Fruit fly (Drosophila melanogaster) ovary, adult (tissue): ENCODE measurements around the gene Dhdds.

ENCODE experiments used
- CG17801 ChIP-seq: fragments of 200-800 bp; optimal IDR thresholded peaks from 2 replicates; lab custom pipeline; 2019; ENCODE audit warnings: missing biosample characterization, mild to moderate bottlenecking, missing genetic modification characterization, moderate library complexity; ENCODE audit not compliant: partially characterized antibody

The Dhdds gene

dm6 chrX:7965761-7966555 lies 32.8 kb upstream of the Dhdds start:
- TF ChIP-seq CG17801 (GFP tag; lab: Kevin White, UChicago): no peak

DNA sequence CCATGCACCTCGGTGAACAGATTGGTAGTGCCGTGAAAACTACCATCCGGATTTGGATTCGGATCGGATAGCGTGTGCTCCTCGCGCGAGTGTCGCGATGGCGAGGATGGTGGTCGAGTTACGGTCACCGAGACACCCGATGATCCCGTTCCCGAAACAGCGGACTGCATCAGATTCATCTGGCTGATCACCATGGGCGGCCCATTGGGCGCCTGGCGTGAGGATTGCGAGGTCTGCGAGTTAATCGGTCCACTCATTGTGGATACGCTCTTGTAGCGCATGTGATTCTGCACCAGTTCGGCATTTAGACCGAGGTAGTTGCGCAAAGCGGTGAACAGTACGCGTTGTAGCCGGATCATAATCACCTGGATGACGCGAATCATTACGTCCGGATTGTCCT lies 30.6 kb upstream of the Dhdds start, which contains the start of gene sn:
TSS of gene sn (plus strand) at position 301 of the 400 bp plus-strand sequence.
- no peak for TF ChIP-seq CG17801 (GFP tag; lab: Kevin White, UChicago)

dm6 chrX:7960988-7961387 lies 27.8 kb upstream of the Dhdds start:
- TF ChIP-seq CG17801 (GFP tag; lab: Kevin White, UChicago): no peak

dm6 chrX:7959512-7959911 lies 26.4 kb upstream of the Dhdds start:
- no peak for TF ChIP-seq CG17801 (GFP tag; lab: Kevin White, UChicago)

- TF ChIP-seq CG17801 (GFP tag; lab: Kevin White, UChicago): no peak
These were observed 25.9 kb upstream of the Dhdds start for dm6 chrX:7959025-7959424.

dm6 chrX:7955890-7956289 lies 22.7 kb upstream of the Dhdds start, which contains the start of the genes CG15332 and CG15330:
Gene CG15332 (minus strand): TSS chrX:7955990.
Gene CG15330 (plus strand): TSS chrX:7956064.
- TF ChIP-seq CG17801 (GFP tag; lab: Kevin White, UChicago): no peak

DNA sequence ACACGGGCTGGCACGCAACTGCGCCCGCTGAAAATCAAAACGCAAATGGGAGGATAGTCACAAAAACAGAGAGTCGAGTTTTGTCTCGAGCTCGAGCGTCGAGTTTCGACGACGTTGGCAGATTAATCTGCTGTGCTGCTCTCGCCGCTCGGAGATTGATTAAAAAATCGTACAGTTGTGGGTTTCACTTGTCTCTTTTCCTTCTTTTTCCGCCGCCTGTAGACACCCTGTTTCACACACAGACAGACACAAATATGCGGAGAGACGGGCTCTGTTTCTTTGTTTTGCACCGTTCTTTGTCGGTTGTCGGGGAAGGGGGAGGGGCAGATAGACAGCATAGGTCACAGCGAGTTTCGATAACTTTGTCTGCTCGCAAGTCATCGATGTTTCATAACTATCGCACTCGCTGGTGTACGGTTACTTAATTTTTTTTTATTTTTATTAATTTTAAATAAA lies 13.7 kb upstream of the Dhdds start, which contains the start of gene orion:
TSS of gene orion (minus strand) at position 51 of the 456 bp plus-strand sequence.
- TF ChIP-seq CG17801 (GFP tag; lab: Kevin White, UChicago): peak; percentile 90

- TF ChIP-seq CG17801 (GFP tag; lab: Kevin White, UChicago): peak; percentile 48
These were observed 11.9 kb upstream of the Dhdds start for dm6 chrX:7944772-7945722.

DNA sequence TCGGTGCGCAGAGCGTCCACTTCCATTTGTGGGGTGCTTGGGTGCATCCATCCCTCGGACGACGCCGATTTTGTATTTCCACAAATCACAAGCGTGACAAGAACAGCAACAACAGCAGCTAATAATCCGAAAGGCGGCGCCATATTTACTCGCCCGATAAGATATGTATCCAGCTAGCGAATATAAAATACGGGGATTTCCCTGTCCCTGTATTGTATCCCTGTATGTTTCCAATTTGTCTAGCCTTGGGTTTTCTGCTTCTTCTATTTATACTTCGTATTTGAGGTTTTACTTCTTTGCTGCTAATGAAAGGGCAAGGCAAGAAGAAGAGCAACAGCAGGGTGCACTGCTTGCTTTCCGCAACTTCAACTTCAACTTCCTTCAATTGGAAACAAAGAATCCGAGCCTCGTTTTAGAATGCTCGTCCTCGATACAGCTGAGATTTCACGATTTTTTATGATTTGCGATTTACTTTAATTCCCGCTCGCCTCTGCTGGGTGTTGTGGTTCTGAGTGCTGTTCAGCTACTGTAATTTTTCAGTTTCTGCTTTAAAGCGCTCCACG lies 11.1 kb upstream of the Dhdds start:
- no peak for TF ChIP-seq CG17801 (GFP tag; lab: Kevin White, UChicago)

DNA sequence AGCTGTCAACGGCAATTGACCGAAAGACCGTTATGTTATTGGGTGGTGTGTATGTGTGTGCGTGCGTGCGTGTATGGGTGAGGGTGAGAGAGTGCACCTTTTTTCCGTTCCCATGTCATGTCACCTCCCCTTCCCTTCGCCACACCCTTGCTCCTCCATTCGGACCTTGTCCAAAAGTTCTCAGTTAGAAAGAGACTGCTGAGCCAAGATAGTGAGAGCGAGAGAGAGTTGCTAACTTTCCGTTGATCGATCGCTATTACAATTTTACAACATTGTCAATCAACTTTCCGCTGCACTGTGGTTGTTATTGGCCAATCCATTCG lies 5.3 kb upstream of the Dhdds start:
- no peak for TF ChIP-seq CG17801 (GFP tag; lab: Kevin White, UChicago)

- TF ChIP-seq CG17801 (GFP tag; lab: Kevin White, UChicago): peak; percentile 81
These were observed 4.7 kb upstream of the Dhdds start for dm6 chrX:7937588-7938481.

- peak; percentile 48 for TF ChIP-seq CG17801 (GFP tag; lab: Kevin White, UChicago)
These were observed 2.8 kb upstream of the Dhdds start, which contains the start of gene Ubr3 for dm6 chrX:7935798-7936572. Gene Ubr3 (plus strand): TSS chrX:7935896.

dm6 chrX:7934679-7935078 lies 1.5 kb upstream of the Dhdds start, which contains the start of gene RpS14b:
Gene RpS14b (plus strand): TSS chrX:7934898.
- TF ChIP-seq CG17801 (GFP tag; lab: Kevin White, UChicago): peak; percentile 89
